Worm (Caenorhabditis elegans) whole organism, L4/young adult: ENCODE data around the gene dohh-1.

ENCODE experiments used
- dao-5 ChIP-seq: sonication (generic microtip); optimal IDR thresholded peaks from 2 replicates; lab custom pipeline; 2016; ENCODE audit warnings: missing genotype, missing genetic modification characterization, moderate library complexity, missing compliant biosample characterization
- him-1 ChIP-seq: sonication (generic microtip); optimal IDR thresholded peaks from 2 replicates; lab custom pipeline; 2016; ENCODE audit warnings: missing genotype, missing genetic modification reagents, missing genetic modification characterization, missing compliant biosample characterization

DNA sequence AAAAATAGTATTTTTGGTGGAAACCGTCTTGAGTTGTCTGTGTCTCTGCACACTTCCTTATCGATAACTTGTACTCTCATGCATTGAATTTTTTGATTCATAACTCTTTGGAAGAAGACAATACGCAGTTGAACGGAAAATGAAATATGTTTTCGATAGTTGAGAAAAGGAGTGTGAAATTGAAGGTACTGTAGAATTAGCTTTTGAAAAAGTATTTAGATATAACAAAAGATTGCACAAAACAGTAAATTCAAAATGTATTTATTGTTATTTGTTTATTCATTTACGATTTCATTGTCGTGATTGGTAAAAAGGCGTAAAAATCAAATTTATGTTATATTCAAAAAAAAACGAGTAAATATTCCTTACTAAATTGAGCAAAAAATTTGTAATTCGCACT is 16.7 kb downstream of the dohh-1 start, which contains the start of gene C14A4.7:
- TF ChIP-seq him-1 (tag; lab: Kevin White, UChicago), result no peak
- no peak for TF ChIP-seq dao-5 (tag; lab: Kevin White, UChicago)
